Fruit fly (Drosophila melanogaster): ENCODE measurements around the gene Tspo.

Gene Tspo

DNA sequence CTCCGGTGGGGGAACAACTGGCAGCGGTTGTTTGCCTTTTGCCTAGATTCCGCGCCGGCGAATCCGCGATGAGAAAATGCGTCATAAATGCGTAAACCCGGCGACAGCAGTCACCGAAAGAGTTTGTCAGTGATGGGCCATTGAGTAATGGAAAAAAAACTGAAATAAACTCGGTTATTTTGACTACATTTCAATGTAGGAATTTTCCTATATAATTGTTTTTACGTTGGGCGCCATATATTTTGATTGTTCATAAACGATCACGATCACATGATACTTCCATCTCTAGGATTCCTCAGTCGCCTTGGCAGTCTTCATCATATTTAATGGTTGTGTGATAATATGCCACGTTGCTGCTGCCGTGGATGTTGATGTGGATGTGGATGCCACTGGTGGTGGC, 48.7 kb downstream of the Tspo start (continued):
- TF ChIP-seq pdm3 (GFP tag; optimal IDR thresholded peaks at IDR 0.05) (peak; percentile 56), spab (GFP tag; optimal IDR thresholded peaks at IDR 0.05) (peak; percentile 73), eg (GFP tag; IDR thresholded peaks at IDR 0.05) (peak; percentile 45; the same call in 2 of the 3 replicates), Hr38 (GFP tag; optimal IDR thresholded peaks at IDR 0.05) (no peak), net (GFP tag; optimal IDR thresholded peaks at IDR 0.05) (peak; percentile 36), acj6 (GFP tag; optimal IDR thresholded peaks at IDR 0.05) (peak; percentile 35), CG32006 (GFP tag; optimal IDR thresholded peaks at IDR 0.05) (peak; percentile 67), Sox102F (GFP tag; optimal IDR thresholded peaks at IDR 0.05) (no peak), CG6276 (GFP tag; optimal IDR thresholded peaks at IDR 0.05) (peak; percentile 38), Eip93F (GFP tag; optimal IDR thresholded peaks at IDR 0.05) (no peak), CG3919 (GFP tag; optimal IDR thresholded peaks at IDR 0.05) (peak; percentile 63), esn (GFP tag; optimal IDR thresholded peaks at IDR 0.05) (no peak), CG6792 (GFP tag; optimal IDR thresholded peaks at IDR 0.05) (peak; percentile 16), CG11294 (GFP tag; IDR thresholded peaks at IDR 0.05) (no peak), CG4318 (GFP tag; optimal IDR thresholded peaks at IDR 0.05) (peak; percentile 31), salr (GFP tag; optimal IDR thresholded peaks at IDR 0.05) (peak; percentile 51 to 63)

- TF ChIP-seq vri (GFP tag; optimal IDR thresholded peaks at IDR 0.05) (no peak), Ets21C (GFP tag; optimal IDR thresholded peaks at IDR 0.05) (no peak), CG10669 (GFP tag; optimal IDR thresholded peaks at IDR 0.05) (peak; percentile 70), Blimp-1 (GFP tag; optimal IDR thresholded peaks at IDR 0.05) (no peak), Eip78C (GFP tag) (peak; percentile 91), salr (GFP tag; optimal IDR thresholded peaks at IDR 0.05) (peak; percentile 37 to 62), svp (GFP tag) (peak; percentile 76), CG11762 (GFP tag; optimal IDR thresholded peaks at IDR 0.05; ENCODE audit: insufficient read depth) (no peak), eg (GFP tag; IDR thresholded peaks at IDR 0.05) (0 out of 3 replicates have a peak, but pooled peaks have one; percentile 24), spab (GFP tag; optimal IDR thresholded peaks at IDR 0.05) (peak; percentile 61), acj6 (GFP tag; optimal IDR thresholded peaks at IDR 0.05) (peak; percentile 53), CG11902 (GFP tag; optimal IDR thresholded peaks at IDR 0.05) (no peak), CG10631 (GFP tag; optimal IDR thresholded peaks at IDR 0.05) (peak; percentile 68), CG8632 (GFP tag; optimal IDR thresholded peaks at IDR 0.05) (peak; percentile 30), net (GFP tag; optimal IDR thresholded peaks at IDR 0.05) (peak; percentile 12), CG6163 (GFP tag; IDR thresholded peaks at IDR 0.05) (peak; percentile 74), CG4318 (GFP tag; optimal IDR thresholded peaks at IDR 0.05) (no peak), cyc (GFP tag; optimal IDR thresholded peaks at IDR 0.05) (no peak), Sox14 (GFP tag; optimal IDR thresholded peaks at IDR 0.05) (peak; percentile 74), CG34406 (GFP tag; optimal IDR thresholded peaks at IDR 0.05) (peak; percentile 12), dac (GFP tag; optimal IDR thresholded peaks at IDR 0.05) (no peak), CG7368 (GFP tag; optimal IDR thresholded peaks at IDR 0.05) (peak; percentile 5), CG32006 (GFP tag; optimal IDR thresholded peaks at IDR 0.05) (peak; percentile 51), CG6276 (GFP tag; optimal IDR thresholded peaks at IDR 0.05) (no peak), OdsH (GFP tag; optimal IDR thresholded peaks at IDR 0.05) (peak; percentile 59), Smox (GFP tag; optimal IDR thresholded peaks at IDR 0.05) (peak; percentile 35), ss (GFP tag; optimal IDR thresholded peaks at IDR 0.05) (peak; percentile 51 to 58), achi (GFP tag; optimal IDR thresholded peaks at IDR 0.05) (peak; percentile 64), fd59A (GFP tag; optimal IDR thresholded peaks at IDR 0.05) (peak; percentile 67), CG1621 (tag; optimal IDR thresholded peaks at IDR 0.05) (peak; percentile 78), CG16779 (tag; optimal IDR thresholded peaks at IDR 0.05) (peak; percentile 21), fkh (GFP tag; optimal IDR thresholded peaks at IDR 0.05) (no peak), pdm3 (GFP tag; optimal IDR thresholded peaks at IDR 0.05) (peak; percentile 65), CG8119 (GFP tag; IDR thresholded peaks at IDR 0.05) (peak; percentile 57; the same call in 2 of the 3 replicates), CG31627 (GFP tag; optimal IDR thresholded peaks at IDR 0.05) (peak; percentile 4), lz (GFP tag; optimal IDR thresholded peaks at IDR 0.05) (peak; percentile 27), Gug (GFP tag; IDR thresholded peaks at IDR 0.05) (peak; percentile 33), Sox102F (GFP tag; optimal IDR thresholded peaks at IDR 0.05) (no peak), Eip75B (GFP tag; optimal IDR thresholded peaks at IDR 0.05) (peak; percentile 65), CG3919 (GFP tag; optimal IDR thresholded peaks at IDR 0.05) (peak; percentile 69), fd85E (GFP tag; optimal IDR thresholded peaks at IDR 0.05) (no peak), CG6854 (GFP tag; optimal IDR thresholded peaks at IDR 0.05) (no peak), Eip93F (GFP tag; optimal IDR thresholded peaks at IDR 0.05) (no peak), esn (GFP tag; optimal IDR thresholded peaks at IDR 0.05) (peak; percentile 34), CG9139 (GFP tag; optimal IDR thresholded peaks at IDR 0.05) (peak; percentile 44)
Measured at dm6 chr2L:609497-609896, 50.1 kb downstream of the Tspo start.
